Worm (Caenorhabditis elegans) whole organism, L2 larva: ENCODE data around the gene C53B7.3.

Source experiments
- C34F6.9 ChIP-seq: fragments of 150-350 bp; optimal IDR thresholded peaks from 2 replicates; lab custom pipeline; 2014; ENCODE audit warnings: missing biosample characterization, missing genetic modification characterization
- F13H6.1 ChIP-seq: sonication (generic microtip); optimal IDR thresholded peaks from 2 replicates; lab custom pipeline; 2016; ENCODE audit warnings: missing genetic modification characterization, missing compliant biosample characterization
- R02D3.7 ChIP-seq: fragments of 150-350 bp; optimal IDR thresholded peaks from 2 replicates; lab custom pipeline; 2014; ENCODE audit warnings: missing biosample characterization, missing genetic modification characterization
- Y55F3AM.14 ChIP-seq: fragments of 200-800 bp; sonication (Bioruptor generic); optimal IDR thresholded peaks from 2 replicates; lab custom pipeline; 2018; ENCODE audit warnings: mild to moderate bottlenecking, missing genetic modification characterization, missing compliant biosample characterization
- alr-1 ChIP-seq: fragments of 150-350 bp; optimal IDR thresholded peaks from 2 replicates; lab custom pipeline; 2014; ENCODE audit warnings: missing biosample characterization, missing genetic modification characterization
- aly-2 ChIP-seq: fragments of 150-350 bp; optimal IDR thresholded peaks from 2 replicates; lab custom pipeline; 2014; ENCODE audit warnings: missing biosample characterization, missing genetic modification characterization
- ama-1 ChIP-seq: fragments of 150-350 bp; optimal IDR thresholded peaks from 2 replicates; lab custom pipeline; 2018; ENCODE audit warnings: inconsistent platforms
- blmp-1 ChIP-seq: sonication (generic microtip); optimal IDR thresholded peaks from 2 replicates; lab custom pipeline; 2017; ENCODE audit warnings: missing genetic modification characterization, mild to moderate bottlenecking, missing compliant biosample characterization, antibody characterized with exemption, moderate library complexity; ENCODE audit not compliant: insufficient read depth
- ceh-16 ChIP-seq: fragments of 150-350 bp; optimal IDR thresholded peaks from 2 replicates; lab custom pipeline; 2014; ENCODE audit warnings: missing biosample characterization, missing genetic modification characterization
- ceh-82 ChIP-seq: fragments of 150-350 bp; optimal IDR thresholded peaks from 2 replicates; lab custom pipeline; 2014; ENCODE audit warnings: missing biosample characterization, missing genetic modification characterization
- crh-2 ChIP-seq: sonication (generic microtip); optimal IDR thresholded peaks from 2 replicates; lab custom pipeline; 2017; ENCODE audit warnings: missing biosample characterization, missing genetic modification characterization
- elt-1 ChIP-seq: fragments of 150-350 bp; optimal IDR thresholded peaks from 2 replicates; lab custom pipeline; 2014; ENCODE audit warnings: missing biosample characterization, missing genetic modification characterization
- elt-3 ChIP-seq: sonication (generic microtip); optimal IDR thresholded peaks from 2 replicates; lab custom pipeline; 2017; ENCODE audit warnings: missing biosample characterization, missing genetic modification characterization
- fos-1 ChIP-seq: fragments of 150-350 bp; optimal IDR thresholded peaks from 2 replicates; lab custom pipeline; 2014; ENCODE audit warnings: missing biosample characterization, missing genetic modification characterization
- lin-11 ChIP-seq: fragments of 150-350 bp; sonication (generic microtip); optimal IDR thresholded peaks from 2 replicates; lab custom pipeline; 2014; ENCODE audit warnings: missing biosample characterization, missing genetic modification characterization, inconsistent platforms, mixed read lengths
- lin-13 ChIP-seq: fragments of 150-350 bp; optimal IDR thresholded peaks from 2 replicates; lab custom pipeline; 2014; ENCODE audit warnings: missing biosample characterization, missing genetic modification reagents, missing genetic modification characterization
- lin-39 ChIP-seq: fragments of 150-350 bp; optimal IDR thresholded peaks from 2 replicates; lab custom pipeline; 2014; ENCODE audit warnings: missing biosample characterization, missing genetic modification reagents, missing genetic modification characterization
- mab-5 ChIP-seq: fragments of 150-350 bp; optimal IDR thresholded peaks from 2 replicates; lab custom pipeline; 2014; ENCODE audit warnings: missing biosample characterization, missing genetic modification characterization
- mbf-1 ChIP-seq: sonication (generic microtip); optimal IDR thresholded peaks from 2 replicates; lab custom pipeline; 2017; ENCODE audit warnings: missing biosample characterization, missing genetic modification characterization
- mdl-1 ChIP-seq, 2 experiments: fragments of 150-350 bp in 1 of 2; sonication (generic microtip) in 1 of 2; optimal IDR thresholded peaks; 2 replicates each; lab custom pipeline; 2017; ENCODE audit warnings: missing biosample characterization in 2 of 2, missing genetic modification characterization in 2 of 2
- nhr-12 ChIP-seq: fragments of 150-350 bp; optimal IDR thresholded peaks from 2 replicates; lab custom pipeline; 2014; ENCODE audit warnings: missing biosample characterization, missing genetic modification characterization
- nhr-129 ChIP-seq: fragments of 150-350 bp; optimal IDR thresholded peaks from 2 replicates; lab custom pipeline; 2014; ENCODE audit warnings: missing biosample characterization, missing genetic modification characterization
- nhr-23 ChIP-seq: fragments of 150-350 bp; optimal IDR thresholded peaks from 2 replicates; lab custom pipeline; 2014; ENCODE audit warnings: missing biosample characterization, missing genetic modification reagents, missing genetic modification characterization
- nhr-25 ChIP-seq: fragments of 150-350 bp; sonication (generic microtip); optimal IDR thresholded peaks from 3 replicates; lab custom pipeline; 2014; ENCODE audit warnings: missing biosample characterization, missing genetic modification characterization
- nhr-6 ChIP-seq: fragments of 150-350 bp; optimal IDR thresholded peaks from 2 replicates; lab custom pipeline; 2014; ENCODE audit warnings: missing biosample characterization, missing genetic modification characterization
- nhr-77 ChIP-seq: fragments of 150-350 bp; optimal IDR thresholded peaks from 2 replicates; lab custom pipeline; 2014; ENCODE audit warnings: missing biosample characterization, missing genetic modification characterization
- peb-1 ChIP-seq: fragments of 150-350 bp; optimal IDR thresholded peaks from 2 replicates; lab custom pipeline; 2014; ENCODE audit warnings: missing biosample characterization, missing genetic modification characterization
- sem-4 ChIP-seq: fragments of 150-350 bp; optimal IDR thresholded peaks from 2 replicates; lab custom pipeline; 2014; ENCODE audit warnings: missing biosample characterization, missing genetic modification reagents, missing genetic modification characterization
- skn-1 ChIP-seq: sonication (generic microtip); optimal IDR thresholded peaks from 2 replicates; lab custom pipeline; 2017; ENCODE audit warnings: missing biosample characterization, missing genetic modification characterization
- sma-3 ChIP-seq: sonication (generic microtip); optimal IDR thresholded peaks from 2 replicates; lab custom pipeline; 2016; ENCODE audit warnings: missing genetic modification reagents, missing genetic modification characterization, missing compliant biosample characterization
- sma-9 ChIP-seq, 2 experiments: fragments of 150-350 bp in 1 of 2; sonication (generic microtip) in 1 of 2; optimal IDR thresholded peaks; 2 replicates each; lab custom pipeline; 2014 to 2016; ENCODE audit warnings: missing genetic modification characterization in 2 of 2, mild to moderate bottlenecking in 1 of 2, missing biosample characterization in 1 of 2, missing compliant biosample characterization in 1 of 2, missing genetic modification reagents in 1 of 2, moderate library complexity in 1 of 2
- snpc-4 ChIP-seq: fragments of 150-350 bp; optimal IDR thresholded peaks from 2 replicates; lab custom pipeline; 2014; ENCODE audit warnings: missing biosample characterization, missing genetic modification characterization
- unc-55 ChIP-seq: fragments of 150-350 bp; sonication (generic microtip); optimal IDR thresholded peaks from 3 replicates; lab custom pipeline; 2014; ENCODE audit warnings: missing biosample characterization, missing genetic modification reagents, missing genetic modification characterization
- unc-62 ChIP-seq: fragments of 150-350 bp; optimal IDR thresholded peaks from 2 replicates; lab custom pipeline; 2014; ENCODE audit warnings: missing biosample characterization, missing genetic modification reagents, missing genetic modification characterization
- zag-1 ChIP-seq: fragments of 150-350 bp; optimal IDR thresholded peaks from 2 replicates; lab custom pipeline; 2014; ENCODE audit warnings: missing biosample characterization, missing genetic modification characterization
- ztf-1 ChIP-seq: fragments of 200-800 bp; sonication (Bioruptor generic); conservative IDR thresholded peaks from 2 replicates; pipeline ENCODE4 v1.3.6; 2022; ENCODE audit warnings: missing genetic modification characterization, missing compliant biosample characterization
- ztf-11 ChIP-seq: sonication (generic microtip); optimal IDR thresholded peaks from 2 replicates; lab custom pipeline; 2017; ENCODE audit warnings: missing biosample characterization, missing genetic modification characterization
- ztf-4 ChIP-seq: fragments of 150-350 bp; optimal IDR thresholded peaks from 2 replicates; lab custom pipeline; 2014; ENCODE audit warnings: missing biosample characterization, missing genetic modification characterization

C53B7.3 gene

ce11 chrX:6844394-6845072 is at the start of gene C53B7.3:
Gene C53B7.3 (plus strand): TSS chrX:6844755.
- TF ChIP-seq nhr-77 (tag; lab: Kevin White, UChicago): no peak
- TF ChIP-seq F13H6.1: peak; percentile 34
- no peak for TF ChIP-seq nhr-23 (tag; lab: Kevin White, UChicago)
- no peak for TF ChIP-seq snpc-4 (tag; lab: Kevin White, UChicago)

ce11 chrX:6795843-6796521 is 48.6 kb upstream of the C53B7.3 start:
- TF ChIP-seq snpc-4 (tag; lab: Kevin White, UChicago) (no peak), lin-39 (tag; lab: Kevin White, UChicago) (no peak), nhr-77 (tag; lab: Kevin White, UChicago) (no peak), nhr-25 (tag; lab: Kevin White, UChicago) (no peak), fos-1 (tag; lab: Kevin White, UChicago) (peak; percentile 44), lin-11 (tag; lab: Kevin White, UChicago) (no peak), mab-5 (no peak), ztf-11 (no peak), ceh-16 (peak; percentile 87), sma-3 (GFP tag; lab: Kevin White, UChicago) (no peak), nhr-12 (no peak)

- TF ChIP-seq sma-3 (GFP tag; lab: Kevin White, UChicago) (no peak), nhr-77 (tag; lab: Kevin White, UChicago) (no peak), blmp-1 (tag; lab: Kevin White, UChicago) (no peak)
Observed at ce11 chrX:6799776-6800175, 44.8 kb upstream of the C53B7.3 start, which contains the start of gene M03A8.3. Gene M03A8.3 (plus strand): TSS chrX:6800053.

- TF ChIP-seq elt-1 (tag; lab: Kevin White, UChicago) (no peak), crh-2 (tag; lab: Kevin White, UChicago) (no peak), sma-9 (GFP tag; optimal IDR thresholded peaks at IDR 0.05; lab: Kevin White, UChicago) (no peak), sma-9 (tag; optimal IDR thresholded peaks at IDR 0.05; lab: Kevin White, UChicago) (no peak), ceh-82 (tag; lab: Kevin White, UChicago) (no peak), nhr-77 (tag; lab: Kevin White, UChicago) (no peak)
Observed at ce11 chrX:6801546-6801945, 43.0 kb upstream of the C53B7.3 start.

ce11 chrX:6804405-6804804 is 40.1 kb upstream of the C53B7.3 start:
- TF ChIP-seq nhr-129 (tag; lab: Kevin White, UChicago) (peak; percentile 43), C34F6.9 (peak; percentile 38), blmp-1 (tag; lab: Kevin White, UChicago) (no peak), alr-1 (no peak)

- TF ChIP-seq elt-3 (tag; lab: Kevin White, UChicago): no peak
- no peak for TF ChIP-seq R02D3.7 (tag; lab: Kevin White, UChicago)
- TF ChIP-seq fos-1 (tag; lab: Kevin White, UChicago): peak; percentile 57
- no peak for TF ChIP-seq nhr-12
- no peak for TF ChIP-seq unc-62
- no peak for TF ChIP-seq mbf-1 (tag; lab: Kevin White, UChicago)
- no peak for TF ChIP-seq elt-1 (tag; lab: Kevin White, UChicago)
- TF ChIP-seq ztf-1 (GFP tag; lab: Robert Waterston, UW): no peak
- TF ChIP-seq nhr-77 (tag; lab: Kevin White, UChicago): no peak
- TF ChIP-seq unc-55 (GFP tag; lab: Kevin White, UChicago): peak; percentile 75
- TF ChIP-seq mab-5: peak; percentile 19
- no peak for TF ChIP-seq nhr-6 (tag; lab: Kevin White, UChicago)
- TF ChIP-seq lin-13: peak; percentile 30
- TF ChIP-seq nhr-23 (tag; lab: Kevin White, UChicago): no peak
- no peak for TF ChIP-seq peb-1 (tag; lab: Kevin White, UChicago)
- no peak for TF ChIP-seq mdl-1 (tag; optimal IDR thresholded peaks at IDR 0.05; lab: Kevin White, UChicago)
- TF ChIP-seq sma-3 (GFP tag; lab: Kevin White, UChicago): peak; percentile 12
- peak; percentile 79 for TF ChIP-seq sma-9 (GFP tag; optimal IDR thresholded peaks at IDR 0.05; lab: Kevin White, UChicago)
- TF ChIP-seq sma-9 (tag; optimal IDR thresholded peaks at IDR 0.05; lab: Kevin White, UChicago): no peak
- no peak for TF ChIP-seq blmp-1 (tag; lab: Kevin White, UChicago)
- TF ChIP-seq alr-1: no peak
- peak; percentile 57 for TF ChIP-seq ama-1 (lab: Kevin White, UChicago)
- no peak for TF ChIP-seq Y55F3AM.14 (GFP tag; lab: Kevin White, UChicago)
- peak; percentile 52 for TF ChIP-seq C34F6.9
- no peak for TF ChIP-seq skn-1 (tag; lab: Kevin White, UChicago)
- TF ChIP-seq snpc-4 (tag; lab: Kevin White, UChicago): no peak
- TF ChIP-seq ztf-4: no peak
- TF ChIP-seq zag-1 (tag; lab: Kevin White, UChicago): no peak
- TF ChIP-seq sem-4 (tag; lab: Kevin White, UChicago): no peak
- TF ChIP-seq aly-2 (tag; lab: Kevin White, UChicago): no peak
- TF ChIP-seq crh-2 (tag; lab: Kevin White, UChicago): peak; percentile 64
Observed at ce11 chrX:6804857-6805256, 39.7 kb upstream of the C53B7.3 start.
